Fruit fly (Drosophila melanogaster) whole organism, embryonic: ENCODE measurements around the gene CG8042.

ENCODE experiments used
- Adf1 ChIP-seq: fragments of 200-800 bp; sonication (Bioruptor generic); IDR thresholded peaks from 2 replicates; pipeline ENCODE4 v1.3.6; 2022; ENCODE audit warnings: missing biosample characterization, missing genetic modification characterization
- Antp ChIP-seq: fragments of 200-800 bp; sonication (Bioruptor generic); optimal IDR thresholded peaks from 3 replicates; lab custom pipeline; 2016; ENCODE audit warnings: missing biosample characterization, missing genetic modification characterization
- Atf3 ChIP-seq: fragments of 200-800 bp; sonication (Bioruptor generic); optimal IDR thresholded peaks from 3 replicates; lab custom pipeline; 2016; ENCODE audit warnings: missing biosample characterization, missing genetic modification characterization
- BtbVII ChIP-seq: fragments of 200-800 bp; sonication (Bioruptor generic); optimal IDR thresholded peaks from 3 replicates; lab custom pipeline; 2017; ENCODE audit warnings: missing biosample characterization, mild to moderate bottlenecking, missing genetic modification characterization
- CG11560 ChIP-seq: fragments of 200-800 bp; sonication (Bioruptor generic); IDR thresholded peaks from 3 replicates; pipeline ENCODE4 v1.3.6; 2022; ENCODE audit warnings: missing biosample characterization, missing genetic modification characterization
- CG13424 ChIP-seq: fragments of 200-800 bp; sonication (Bioruptor generic); optimal IDR thresholded peaks from 2 replicates; lab custom pipeline; 2019; ENCODE audit warnings: missing biosample characterization, mild to moderate bottlenecking, missing genetic modification characterization, moderate library complexity
- CG13624 ChIP-seq: fragments of 200-800 bp; sonication (Bioruptor generic); optimal IDR thresholded peaks from 2 replicates; lab custom pipeline; 2016; ENCODE audit warnings: missing biosample characterization, missing genetic modification characterization
- CG14050 ChIP-seq: fragments of 200-800 bp; sonication (Bioruptor generic); IDR thresholded peaks from 3 replicates; pipeline ENCODE4 v1.3.6; 2022; ENCODE audit warnings: missing biosample characterization, missing genetic modification characterization
- CG14667 ChIP-seq: fragments of 200-800 bp; sonication (Bioruptor generic); IDR thresholded peaks from 2 replicates; pipeline ENCODE4 v1.3.6; 2022; ENCODE audit warnings: missing biosample characterization, missing genetic modification characterization
- CG14710 ChIP-seq: fragments of 200-800 bp; sonication (Bioruptor generic); optimal IDR thresholded peaks from 3 replicates; lab custom pipeline; 2019; ENCODE audit warnings: missing biosample characterization, mild to moderate bottlenecking, missing genetic modification characterization, moderate library complexity
- CG1529 ChIP-seq: fragments of 200-800 bp; sonication (Bioruptor generic); optimal IDR thresholded peaks from 3 replicates; lab custom pipeline; 2018; ENCODE audit warnings: missing biosample characterization, missing genetic modification characterization
- CG15601 ChIP-seq: fragments of 200-800 bp; sonication (Bioruptor generic); optimal IDR thresholded peaks from 3 replicates; lab custom pipeline; 2019; ENCODE audit warnings: missing biosample characterization, mild to moderate bottlenecking, missing genetic modification characterization, moderate library complexity
- CG1792 ChIP-seq: fragments of 200-800 bp; sonication (Bioruptor generic); optimal IDR thresholded peaks from 2 replicates; lab custom pipeline; 2016; ENCODE audit warnings: missing biosample characterization, missing genetic modification characterization
- CG2712 ChIP-seq: fragments of 200-800 bp; optimal IDR thresholded peaks from 3 replicates; lab custom pipeline; 2019; ENCODE audit warnings: missing biosample characterization, mild to moderate bottlenecking, missing genetic modification characterization, moderate library complexity
- CG2889 ChIP-seq: fragments of 200-800 bp; sonication (Bioruptor generic); IDR thresholded peaks from 3 replicates; pipeline ENCODE4 v1.3.6; 2022; ENCODE audit warnings: missing biosample characterization, missing genetic modification characterization
- CG31388 ChIP-seq: fragments of 200-800 bp; sonication (Bioruptor generic); optimal IDR thresholded peaks from 2 replicates; lab custom pipeline; 2016; ENCODE audit warnings: missing biosample characterization, missing genetic modification characterization
- CG4282 ChIP-seq: fragments of 200-800 bp; sonication (Bioruptor generic); optimal IDR thresholded peaks from 2 replicates; lab custom pipeline; 2016; ENCODE audit warnings: missing biosample characterization, missing genetic modification characterization
- CG4854 ChIP-seq: fragments of 200-800 bp; sonication (Bioruptor generic); optimal IDR thresholded peaks from 2 replicates; lab custom pipeline; 2016; ENCODE audit warnings: missing biosample characterization, missing genetic modification characterization, inconsistent platforms
- CG5245 ChIP-seq: fragments of 200-800 bp; sonication (Bioruptor generic); optimal IDR thresholded peaks from 3 replicates; lab custom pipeline; 2016; ENCODE audit warnings: missing biosample characterization, missing genetic modification characterization
- CG7372 ChIP-seq: fragments of 200-800 bp; sonication (Bioruptor generic); IDR thresholded peaks from 2 replicates; pipeline ENCODE4 v1.3.6; 2022; ENCODE audit warnings: missing biosample characterization, missing genetic modification characterization
- CG8388 ChIP-seq: fragments of 200-800 bp; sonication (Bioruptor generic); optimal IDR thresholded peaks from 2 replicates; lab custom pipeline; 2019; ENCODE audit warnings: missing biosample characterization, mild to moderate bottlenecking, missing genetic modification characterization, moderate library complexity
- Camta ChIP-seq: fragments of 200-800 bp; sonication (Bioruptor generic); optimal IDR thresholded peaks from 2 replicates; lab custom pipeline; 2016; ENCODE audit warnings: missing biosample characterization, missing genetic modification characterization
- Doc3 ChIP-seq: fragments of 200-800 bp; sonication (Bioruptor generic); IDR thresholded peaks from 3 replicates; pipeline ENCODE4 v1.3.6; 2022; ENCODE audit warnings: missing biosample characterization, missing genetic modification characterization; ENCODE audit not compliant: partially characterized antibody
- Ets65A ChIP-seq: fragments of 200-800 bp; sonication (Bioruptor generic); peaks from one replicate; lab custom pipeline; 2016; ENCODE audit warnings: missing biosample characterization, missing genetic modification characterization
- Fer1 ChIP-seq: fragments of 200-800 bp; sonication (Bioruptor generic); optimal IDR thresholded peaks from 2 replicates; lab custom pipeline; 2017; ENCODE audit warnings: missing biosample characterization, mild to moderate bottlenecking, missing genetic modification characterization
- H15 ChIP-seq: fragments of 200-800 bp; sonication (Bioruptor generic); IDR thresholded peaks from 3 replicates; pipeline ENCODE4 v1.3.6; 2022; ENCODE audit warnings: missing biosample characterization, missing genetic modification characterization
- H2.0 ChIP-seq: fragments of 200-800 bp; sonication (Bioruptor generic); IDR thresholded peaks from 2 replicates; pipeline ENCODE4 v1.3.6; 2022; ENCODE audit warnings: missing biosample characterization, missing genetic modification characterization
- MBD-R2 ChIP-seq: fragments of 200-800 bp; sonication (Bioruptor generic); IDR thresholded peaks from 2 replicates; pipeline ENCODE4 v1.3.6; 2022; ENCODE audit warnings: missing biosample characterization, missing genetic modification characterization
- MTF-1 ChIP-seq: fragments of 200-800 bp; sonication (Bioruptor generic); optimal IDR thresholded peaks from 2 replicates; lab custom pipeline; 2018; ENCODE audit warnings: missing biosample characterization, mild to moderate bottlenecking, missing genetic modification characterization, borderline replicate concordance
- Med ChIP-seq: fragments of 200-800 bp; sonication (Bioruptor generic); peaks from one replicate; lab custom pipeline; 2016; ENCODE audit warnings: missing biosample characterization, missing genetic modification characterization, mild to moderate bottlenecking, inconsistent platforms, moderate library complexity
- Pdp1 ChIP-seq, 2 experiments: fragments of 200-800 bp; sonication (Bioruptor generic); optimal IDR thresholded peaks; 3 replicates each; lab custom pipeline; 2016; ENCODE audit warnings: missing biosample characterization in 2 of 2, missing genetic modification characterization in 2 of 2, mild to moderate bottlenecking in 1 of 2, moderate library complexity in 1 of 2
- Sox102F ChIP-seq: fragments of 200-800 bp; sonication (Bioruptor generic); optimal IDR thresholded peaks from 2 replicates; lab custom pipeline; 2018; ENCODE audit warnings: missing biosample characterization, mild to moderate bottlenecking, missing genetic modification characterization, moderate library complexity
- br ChIP-seq: fragments of >200 bp; optimal IDR thresholded peaks from 2 replicates; lab custom pipeline; 2017
- cas ChIP-seq: fragments of 200-800 bp; sonication (Bioruptor generic); IDR thresholded peaks from 2 replicates; pipeline ENCODE4 v1.3.6; 2022; ENCODE audit warnings: missing biosample characterization, missing genetic modification characterization
- crol ChIP-seq: fragments of 200-800 bp; sonication (Bioruptor generic); IDR thresholded peaks from 2 replicates; pipeline ENCODE4 v1.3.6; 2022; ENCODE audit warnings: missing biosample characterization, missing genetic modification characterization
- dmrt99B ChIP-seq: fragments of 200-800 bp; sonication (Bioruptor generic); optimal IDR thresholded peaks from 2 replicates; lab custom pipeline; 2018; ENCODE audit warnings: missing biosample characterization, mild to moderate bottlenecking, missing genetic modification characterization, moderate library complexity
- emc ChIP-seq: fragments of 200-800 bp; sonication (Bioruptor generic); optimal IDR thresholded peaks from 2 replicates; lab custom pipeline; 2016; ENCODE audit warnings: missing biosample characterization, missing genetic modification characterization
- exex ChIP-seq: fragments of 200-800 bp; sonication (Bioruptor generic); optimal IDR thresholded peaks from 4 replicates; lab custom pipeline; 2018; ENCODE audit warnings: missing biosample characterization, mild to moderate bottlenecking, missing genetic modification characterization, moderate library complexity
- fd96Cb ChIP-seq: fragments of 200-800 bp; sonication (Bioruptor generic); optimal IDR thresholded peaks from 2 replicates; lab custom pipeline; 2018; ENCODE audit warnings: missing biosample characterization, mild to moderate bottlenecking, missing genetic modification characterization, moderate library complexity
- gce ChIP-seq: fragments of 200-800 bp; sonication (Bioruptor generic); IDR thresholded peaks from 3 replicates; pipeline ENCODE4 v1.3.6; 2022; ENCODE audit warnings: missing biosample characterization, missing genetic modification characterization
- gem ChIP-seq: fragments of 200-800 bp; sonication (Bioruptor generic); optimal IDR thresholded peaks from 2 replicates; lab custom pipeline; 2019; ENCODE audit warnings: missing biosample characterization, mild to moderate bottlenecking, missing genetic modification characterization, moderate library complexity
- h ChIP-seq: fragments of >200 bp; optimal IDR thresholded peaks from 2 replicates; lab custom pipeline; 2017
- kah ChIP-seq: fragments of 200-800 bp; sonication (Bioruptor generic); optimal IDR thresholded peaks from 2 replicates; lab custom pipeline; 2018; ENCODE audit warnings: missing biosample characterization, mild to moderate bottlenecking, missing genetic modification characterization
- kay ChIP-seq: fragments of 200-800 bp; sonication (Bioruptor generic); optimal IDR thresholded peaks from 2 replicates; lab custom pipeline; 2016; ENCODE audit warnings: missing biosample characterization, missing genetic modification characterization
- nerfin-1 ChIP-seq: fragments of 200-800 bp; sonication (Bioruptor generic); optimal IDR thresholded peaks from 3 replicates; lab custom pipeline; 2019; ENCODE audit warnings: missing biosample characterization, mild to moderate bottlenecking, missing genetic modification characterization, moderate library complexity
- pfk ChIP-seq: fragments of 200-800 bp; sonication (Bioruptor generic); optimal IDR thresholded peaks from 2 replicates; lab custom pipeline; 2018; ENCODE audit warnings: missing biosample characterization, mild to moderate bottlenecking, missing genetic modification characterization, moderate library complexity
- pros ChIP-seq: fragments of 200-800 bp; sonication (Bioruptor generic); optimal IDR thresholded peaks from 3 replicates; lab custom pipeline; 2019; ENCODE audit warnings: missing biosample characterization, mild to moderate bottlenecking, missing genetic modification characterization, moderate library complexity
- pzg ChIP-seq: fragments of 200-800 bp; sonication (Bioruptor generic); optimal IDR thresholded peaks from 3 replicates; lab custom pipeline; 2018; ENCODE audit warnings: missing biosample characterization, mild to moderate bottlenecking, missing genetic modification characterization, moderate library complexity
- salm ChIP-seq: fragments of 200-800 bp; sonication (Bioruptor generic); optimal IDR thresholded peaks from 2 replicates; lab custom pipeline; 2018; ENCODE audit warnings: missing biosample characterization, mild to moderate bottlenecking, missing genetic modification characterization
- scrt ChIP-seq: fragments of 200-800 bp; sonication (Bioruptor generic); optimal IDR thresholded peaks from 2 replicates; lab custom pipeline; 2018; ENCODE audit warnings: missing biosample characterization, mild to moderate bottlenecking, missing genetic modification characterization, moderate library complexity
- tx ChIP-seq: fragments of 200-800 bp; sonication (Bioruptor generic); optimal IDR thresholded peaks from 2 replicates; lab custom pipeline; 2016; ENCODE audit warnings: missing biosample characterization, missing genetic modification characterization
- wdn ChIP-seq: fragments of 200-800 bp; sonication (Bioruptor generic); IDR thresholded peaks from 2 replicates; pipeline ENCODE4 v1.3.6; 2022; ENCODE audit warnings: missing biosample characterization, missing genetic modification characterization

Gene CG8042

DNA sequence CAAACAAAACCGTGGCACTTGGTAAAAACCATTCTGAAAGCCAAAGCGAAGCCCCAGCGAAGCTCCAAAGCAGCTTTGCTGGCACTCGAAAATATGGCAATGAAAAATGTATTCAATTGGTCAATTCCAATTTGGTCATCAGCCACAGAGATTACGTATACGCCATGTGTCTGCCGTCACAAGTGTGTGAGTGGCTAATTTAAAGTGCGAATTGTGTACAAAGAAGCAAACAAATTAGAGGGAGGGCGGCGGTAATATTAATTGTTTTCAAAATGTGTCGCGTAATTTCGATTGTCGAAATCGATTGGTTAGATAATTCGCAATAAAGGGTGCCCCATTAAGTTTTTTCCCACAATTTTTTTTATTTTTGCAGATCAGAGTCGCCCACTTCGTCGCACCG is 25.0 kb downstream of the CG8042 start:
- TF ChIP-seq H2.0 (GFP tag; lab: Robert Waterston, UW) (no peak), CG8388 (GFP tag; lab: Kevin White, UChicago) (no peak), Med (GFP tag; lab: Kevin White, UChicago) (peak; percentile 17), CG7372 (GFP tag; lab: Robert Waterston, UW) (peak; percentile 51; the same call in 1 of the 2 replicates), dmrt99B (tag; lab: Kevin White, UChicago) (no peak), scrt (GFP tag; lab: Kevin White, UChicago) (no peak), Sox102F (no peak), kay (GFP tag; lab: Kevin White, UChicago) (no peak), CG1792 (GFP tag; lab: Kevin White, UChicago) (no peak), exex (tag; lab: Kevin White, UChicago) (peak; percentile 85)

DNA sequence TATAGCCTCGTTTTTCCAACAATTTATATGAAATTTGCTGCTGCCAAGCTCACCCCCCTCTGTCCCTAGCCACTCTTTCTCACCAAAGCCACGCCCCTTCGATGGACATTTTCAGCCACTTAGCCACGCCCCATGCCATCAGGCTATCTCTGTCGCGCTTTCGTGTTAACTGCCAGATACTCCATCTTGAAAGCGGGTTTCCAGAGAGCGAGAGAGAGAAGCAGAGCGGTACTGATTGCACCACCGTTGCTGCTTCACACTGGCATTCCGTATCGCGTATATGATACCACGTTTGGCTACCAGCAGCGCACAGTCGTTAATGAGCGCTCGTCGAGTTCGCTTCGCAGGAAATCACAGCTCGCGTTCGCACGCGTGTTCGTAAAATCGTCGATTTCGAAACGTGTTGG is 26.9 kb downstream of the CG8042 start, which contains the start of gene exex:
Gene exex (plus strand): TSS at position 307 of the 407 bp plus-strand sequence.
- TF ChIP-seq fd96Cb (tag; lab: Kevin White, UChicago) = no peak
- no peak for TF ChIP-seq CG13424 (tag; lab: Kevin White, UChicago)
- peak in 1 of 2 experiments; percentile 68 for TF ChIP-seq Pdp1 (GFP tag; optimal IDR thresholded peaks at IDR 0.05; lab: Kevin White, UChicago)
- peak; percentile 41 for TF ChIP-seq nerfin-1 (tag; lab: Kevin White, UChicago)
- no peak for TF ChIP-seq CG5245 (GFP tag; lab: Kevin White, UChicago)
- peak; percentile 67 for TF ChIP-seq Adf1 (GFP tag; lab: Robert Waterston, UW)
- TF ChIP-seq CG4282 = no peak
- no peak for TF ChIP-seq gem (tag; lab: Kevin White, UChicago)
- no peak for TF ChIP-seq emc (GFP tag; lab: Kevin White, UChicago)
- TF ChIP-seq BtbVII = no peak
- TF ChIP-seq Ets65A (GFP tag; lab: Kevin White, UChicago) = peak; percentile 64
- TF ChIP-seq CG13624 (GFP tag; lab: Kevin White, UChicago) = no peak
- TF ChIP-seq CG14050 = no peak
- no peak for TF ChIP-seq Antp (GFP tag; lab: Kevin White, UChicago)
- TF ChIP-seq CG31388 (GFP tag; lab: Kevin White, UChicago) = no peak
- TF ChIP-seq CG1529 = no peak
- TF ChIP-seq CG14710 (tag; lab: Kevin White, UChicago) = no peak
- no peak for TF ChIP-seq H15 (GFP tag; lab: Robert Waterston, UW)
- TF ChIP-seq salm (tag; lab: Kevin White, UChicago) = no peak
- TF ChIP-seq CG14667 (GFP tag; lab: Robert Waterston, UW) = no peak
- no peak for TF ChIP-seq h
- TF ChIP-seq pfk (GFP tag; lab: Kevin White, UChicago) = no peak
- TF ChIP-seq tx (GFP tag; lab: Kevin White, UChicago) = no peak
- TF ChIP-seq cas (GFP tag; lab: Robert Waterston, UW) = no peak
- no peak for TF ChIP-seq br (lab: Kevin White, UChicago)
- no peak for TF ChIP-seq Atf3
- TF ChIP-seq MTF-1 (GFP tag; lab: Kevin White, UChicago) = no peak
- peak; percentile 89 for TF ChIP-seq crol
- TF ChIP-seq CG4854 = no peak
- TF ChIP-seq Doc3 = no peak
- no peak for TF ChIP-seq CG11560 (tag; lab: Robert Waterston, UW)
- no peak for TF ChIP-seq Camta (GFP tag; lab: Kevin White, UChicago)
- TF ChIP-seq Fer1 (GFP tag; lab: Kevin White, UChicago) = no peak
- TF ChIP-seq kah = no peak
- no peak for TF ChIP-seq CG15601 (tag; lab: Kevin White, UChicago)
- TF ChIP-seq gce = no peak
- no peak for TF ChIP-seq MBD-R2
- TF ChIP-seq CG2712 (tag; lab: Kevin White, UChicago) = peak; percentile 14
- no peak for TF ChIP-seq pzg (GFP tag; lab: Kevin White, UChicago)
- peak; percentile 47 for TF ChIP-seq pros (GFP tag; lab: Kevin White, UChicago)
- TF ChIP-seq wdn (GFP tag; lab: Robert Waterston, UW) = no peak
- no peak for TF ChIP-seq CG2889
